Fruit fly (Drosophila melanogaster) Kc167 (cell line): ENCODE data around the gene CG11089.

ENCODE experiments used
- Myc ChIP-seq: fragments of >200 bp; optimal IDR thresholded peaks from 2 replicates; lab custom pipeline; 2017; ENCODE audit warnings: missing external identifiers
- h ChIP-seq: fragments of >200 bp; optimal IDR thresholded peaks from 3 replicates; lab custom pipeline; 2018; ENCODE audit warnings: missing external identifiers
- insv ChIP-seq: fragments of >200 bp; optimal IDR thresholded peaks from 3 replicates; lab custom pipeline; 2018; ENCODE audit warnings: missing external identifiers

DNA sequence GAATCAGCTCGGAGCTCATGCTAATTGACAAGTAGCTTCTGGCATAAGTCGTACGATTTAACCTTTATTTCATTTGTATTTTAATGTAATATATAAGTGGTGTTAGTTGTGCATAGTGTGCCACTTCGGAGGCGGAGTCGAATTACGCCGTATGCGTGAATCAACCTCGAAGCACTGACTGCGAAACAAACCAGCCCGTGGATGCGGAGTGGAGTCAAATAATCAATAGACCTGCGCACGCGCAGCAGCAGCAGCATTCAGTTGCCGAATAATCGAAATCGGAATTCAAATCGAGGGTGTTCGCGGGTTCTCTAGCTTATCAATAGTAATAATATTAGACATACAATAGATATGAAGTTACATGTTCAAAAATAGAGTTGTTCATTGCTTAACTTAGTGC is 48.6 kb upstream of the CG11089 start, which contains the start of gene RabX4:
- TF ChIP-seq h (lab: Kevin White, UChicago) (no peak), Myc (lab: Kevin White, UChicago) (no peak), insv (lab: Kevin White, UChicago) (no peak)
